Fruit fly (Drosophila melanogaster) whole organism, embryonic: ENCODE data around the gene cry.

ENCODE experiments used
- CG10267 ChIP-seq: fragments of 200-800 bp; sonication (Bioruptor generic); optimal IDR thresholded peaks from 2 replicates; lab custom pipeline; 2018; ENCODE audit warnings: missing biosample characterization, mild to moderate bottlenecking, missing genetic modification characterization, moderate library complexity
- CG10565 ChIP-seq: fragments of 200-800 bp; sonication (Bioruptor generic); optimal IDR thresholded peaks from 3 replicates; lab custom pipeline; 2016; ENCODE audit warnings: missing biosample characterization, mild to moderate bottlenecking, missing genetic modification characterization
- CG11085 ChIP-seq: fragments of 200-800 bp; sonication (Bioruptor generic); IDR thresholded peaks from 2 replicates; pipeline ENCODE4 v1.3.6; 2022; ENCODE audit warnings: missing biosample characterization, missing genetic modification characterization
- CG11093 ChIP-seq: fragments of 200-800 bp; sonication (Bioruptor generic); IDR thresholded peaks from 3 replicates; pipeline ENCODE4 v1.3.6; 2022; ENCODE audit warnings: missing biosample characterization, missing genetic modification characterization
- CG12744 ChIP-seq: fragments of 200-800 bp; sonication (Bioruptor generic); optimal IDR thresholded peaks from 2 replicates; lab custom pipeline; 2016; ENCODE audit warnings: missing biosample characterization, missing genetic modification characterization
- CG14441 ChIP-seq: fragments of 200-800 bp; sonication (Bioruptor generic); IDR thresholded peaks from 2 replicates; pipeline ENCODE4 v1.3.6; 2022; ENCODE audit warnings: missing biosample characterization, missing genetic modification characterization
- CG17829 ChIP-seq: fragments of 200-800 bp; optimal IDR thresholded peaks from 2 replicates; lab custom pipeline; 2019; ENCODE audit warnings: missing biosample characterization, mild to moderate bottlenecking, missing genetic modification characterization, moderate library complexity
- CG18476 ChIP-seq: fragments of 200-800 bp; sonication (Bioruptor generic); optimal IDR thresholded peaks from 2 replicates; lab custom pipeline; 2016; ENCODE audit warnings: missing biosample characterization, mild to moderate bottlenecking, missing genetic modification characterization
- CG18764 ChIP-seq: fragments of 200-800 bp; sonication (Bioruptor generic); optimal IDR thresholded peaks from 3 replicates; lab custom pipeline; 2016; ENCODE audit warnings: missing biosample characterization, missing genetic modification characterization
- CG2116 ChIP-seq: fragments of 200-800 bp; sonication (Bioruptor generic); optimal IDR thresholded peaks from 3 replicates; lab custom pipeline; 2018; ENCODE audit warnings: missing biosample characterization, mild to moderate bottlenecking, missing genetic modification characterization
- CG2199 ChIP-seq: fragments of 200-800 bp; sonication (Bioruptor generic); IDR thresholded peaks from 3 replicates; pipeline ENCODE4 v1.3.6; 2022; ENCODE audit warnings: missing biosample characterization, missing genetic modification characterization
- CG2678 ChIP-seq: fragments of 200-800 bp; sonication (Bioruptor generic); optimal IDR thresholded peaks from 3 replicates; lab custom pipeline; 2019; ENCODE audit warnings: missing biosample characterization, mild to moderate bottlenecking, missing genetic modification characterization, moderate library complexity
- CG3065 ChIP-seq: fragments of 200-800 bp; sonication (Bioruptor generic); optimal IDR thresholded peaks from 2 replicates; lab custom pipeline; 2016; ENCODE audit warnings: missing biosample characterization, missing genetic modification characterization
- CG3995 ChIP-seq: fragments of 200-800 bp; sonication (Bioruptor generic); optimal IDR thresholded peaks from 3 replicates; lab custom pipeline; 2016; ENCODE audit warnings: missing biosample characterization, missing genetic modification characterization
- CG6175 ChIP-seq: fragments of 200-800 bp; sonication (Bioruptor generic); IDR thresholded peaks from 3 replicates; pipeline ENCODE4 v1.3.6; 2022; ENCODE audit warnings: missing biosample characterization, missing genetic modification characterization
- CG9215 ChIP-seq: fragments of 200-800 bp; sonication (Bioruptor generic); IDR thresholded peaks from 2 replicates; pipeline ENCODE4 v1.3.6; 2022; ENCODE audit warnings: missing biosample characterization, missing genetic modification characterization
- CkIIα-i1 ChIP-seq: fragments of 200-800 bp; sonication (Bioruptor generic); IDR thresholded peaks from 2 replicates; pipeline ENCODE4 v1.3.6; 2022; ENCODE audit warnings: missing biosample characterization, missing genetic modification characterization
- Fer2 ChIP-seq: fragments of 200-800 bp; sonication (Bioruptor generic); optimal IDR thresholded peaks from 2 replicates; lab custom pipeline; 2018; ENCODE audit warnings: missing biosample characterization, mild to moderate bottlenecking, missing genetic modification characterization, moderate library complexity
- HHEX ChIP-seq: fragments of 200-800 bp; sonication (Bioruptor generic); optimal IDR thresholded peaks from 3 replicates; lab custom pipeline; 2017; ENCODE audit warnings: missing biosample characterization, mild to moderate bottlenecking, missing genetic modification characterization, missing genetic modification reagents
- Hsf ChIP-seq: fragments of 200-800 bp; sonication (Bioruptor generic); optimal IDR thresholded peaks from 3 replicates; lab custom pipeline; 2016; ENCODE audit warnings: missing biosample characterization, missing genetic modification characterization
- Lhr ChIP-seq: fragments of 200-800 bp; sonication (Bioruptor generic); optimal IDR thresholded peaks from 3 replicates; lab custom pipeline; 2017; ENCODE audit warnings: mild to moderate bottlenecking, missing biosample characterization, missing genetic modification reagents, missing genetic modification characterization
- Myb ChIP-seq: fragments of 200-800 bp; sonication (Bioruptor generic); optimal IDR thresholded peaks from 2 replicates; lab custom pipeline; 2016; ENCODE audit warnings: missing biosample characterization, missing genetic modification characterization
- Sin3A ChIP-seq: fragments of >200 bp; optimal IDR thresholded peaks from 2 replicates; lab custom pipeline; 2018
- Sox102F ChIP-seq: fragments of 200-800 bp; sonication (Bioruptor generic); optimal IDR thresholded peaks from 2 replicates; lab custom pipeline; 2018; ENCODE audit warnings: missing biosample characterization, mild to moderate bottlenecking, missing genetic modification characterization, moderate library complexity
- Vsx1 ChIP-seq: fragments of 200-800 bp; sonication (Bioruptor generic); optimal IDR thresholded peaks from 2 replicates; lab custom pipeline; 2017; ENCODE audit warnings: missing biosample characterization, mild to moderate bottlenecking, missing genetic modification characterization, missing genetic modification reagents
- Xbp1 ChIP-seq: fragments of 200-800 bp; sonication (Bioruptor generic); optimal IDR thresholded peaks from 3 replicates; lab custom pipeline; 2016; ENCODE audit warnings: missing biosample characterization, mild to moderate bottlenecking, missing genetic modification characterization
- YL-1 ChIP-seq: fragments of 200-800 bp; sonication (Bioruptor generic); optimal IDR thresholded peaks from 3 replicates; lab custom pipeline; 2017; ENCODE audit warnings: missing biosample characterization, mild to moderate bottlenecking, missing genetic modification characterization
- ara ChIP-seq: fragments of 200-800 bp; sonication (Bioruptor generic); IDR thresholded peaks from 2 replicates; pipeline ENCODE4 v1.3.6; 2022; ENCODE audit warnings: missing biosample characterization, missing genetic modification characterization
- bab2 ChIP-seq: fragments of 200-800 bp; sonication (Bioruptor generic); optimal IDR thresholded peaks from 2 replicates; lab custom pipeline; 2016; ENCODE audit warnings: missing biosample characterization, missing genetic modification characterization
- cg ChIP-seq: fragments of 200-800 bp; sonication (Bioruptor generic); optimal IDR thresholded peaks from 3 replicates; lab custom pipeline; 2019; ENCODE audit warnings: missing biosample characterization, mild to moderate bottlenecking, missing genetic modification characterization, moderate library complexity
- chif ChIP-seq, 2 experiments: fragments of 200-800 bp; sonication (Bioruptor generic); optimal IDR thresholded peaks; 3 replicates each; lab custom pipeline; 2016; ENCODE audit warnings: missing biosample characterization in 2 of 2, missing genetic modification characterization in 2 of 2
- chinmo ChIP-seq: fragments of 200-800 bp; sonication (Bioruptor generic); IDR thresholded peaks from 4 replicates; pipeline ENCODE4 v1.3.6; 2022; ENCODE audit warnings: missing biosample characterization, missing genetic modification characterization; ENCODE audit not compliant: partially characterized antibody
- corto ChIP-seq: fragments of 200-800 bp; sonication (Bioruptor generic); optimal IDR thresholded peaks from 2 replicates; lab custom pipeline; 2016; ENCODE audit warnings: missing biosample characterization, mild to moderate bottlenecking, missing genetic modification characterization, moderate library complexity
- fd102C ChIP-seq: fragments of 200-800 bp; sonication (Bioruptor generic); optimal IDR thresholded peaks from 2 replicates; lab custom pipeline; 2018; ENCODE audit warnings: missing biosample characterization, mild to moderate bottlenecking, missing genetic modification characterization, moderate library complexity
- gem ChIP-seq: fragments of 200-800 bp; sonication (Bioruptor generic); optimal IDR thresholded peaks from 2 replicates; lab custom pipeline; 2019; ENCODE audit warnings: missing biosample characterization, mild to moderate bottlenecking, missing genetic modification characterization, moderate library complexity
- ham ChIP-seq: fragments of 200-800 bp; sonication (Bioruptor generic); IDR thresholded peaks from 2 replicates; pipeline ENCODE4 v1.3.6; 2022; ENCODE audit warnings: missing biosample characterization, missing genetic modification characterization
- hbn ChIP-seq: fragments of 200-800 bp; sonication (Bioruptor generic); IDR thresholded peaks from 2 replicates; pipeline ENCODE4 v1.3.6; 2022; ENCODE audit warnings: missing biosample characterization, missing genetic modification characterization; ENCODE audit not compliant: partially characterized antibody
- lmd ChIP-seq: fragments of 200-800 bp; sonication (Bioruptor generic); IDR thresholded peaks from 2 replicates; pipeline ENCODE4 v1.3.6; 2022; ENCODE audit warnings: missing biosample characterization, missing genetic modification characterization
- lov ChIP-seq, 2 experiments: fragments of 200-800 bp in 1 of 2; fragments of >200 bp in 1 of 2; sonication (Bioruptor generic) in 1 of 2; IDR thresholded peaks in 1 of 2; optimal IDR thresholded peaks in 1 of 2; 2 replicates in 1 of 2; 3 replicates in 1 of 2; pipeline versions ENCODE4 v1.3.6 to Lab custom; 2017 to 2022; ENCODE audit warnings: missing biosample characterization in 1 of 2, missing genetic modification characterization in 1 of 2
- onecut ChIP-seq: fragments of 200-800 bp; sonication (Bioruptor generic); IDR thresholded peaks from 2 replicates; pipeline ENCODE4 v1.3.6; 2022; ENCODE audit warnings: missing biosample characterization, missing genetic modification characterization
- otp ChIP-seq: fragments of 200-800 bp; sonication (Bioruptor generic); IDR thresholded peaks from 3 replicates; pipeline ENCODE4, ENCODE4 v1.3.6; 2022; ENCODE audit warnings: missing biosample characterization, missing genetic modification characterization
- pum ChIP-seq: fragments of 200-800 bp; sonication (Bioruptor generic); optimal IDR thresholded peaks from 2 replicates; lab custom pipeline; 2016; ENCODE audit warnings: missing biosample characterization, missing genetic modification characterization
- pzg ChIP-seq: fragments of 200-800 bp; sonication (Bioruptor generic); optimal IDR thresholded peaks from 3 replicates; lab custom pipeline; 2018; ENCODE audit warnings: missing biosample characterization, mild to moderate bottlenecking, missing genetic modification characterization, moderate library complexity
- schlank ChIP-seq: fragments of 200-800 bp; sonication (Bioruptor generic); optimal IDR thresholded peaks from 2 replicates; lab custom pipeline; 2018; ENCODE audit warnings: missing biosample characterization, mild to moderate bottlenecking, missing genetic modification characterization
- so ChIP-seq: fragments of 200-800 bp; sonication (Bioruptor generic); IDR thresholded peaks from 3 replicates; pipeline ENCODE4 v1.3.6; 2022; ENCODE audit warnings: missing biosample characterization, missing genetic modification characterization
- sob ChIP-seq: fragments of 200-800 bp; sonication (Bioruptor generic); IDR thresholded peaks from 2 replicates; pipeline ENCODE4 v1.3.6; 2022; ENCODE audit warnings: missing biosample characterization, missing genetic modification characterization
- toy ChIP-seq: fragments of 200-800 bp; sonication (Bioruptor generic); IDR thresholded peaks from 2 replicates; pipeline ENCODE4 v1.3.6; 2022; ENCODE audit warnings: missing biosample characterization, missing genetic modification characterization
- twi ChIP-seq: fragments of 200-800 bp; optimal IDR thresholded peaks from 2 replicates; lab custom pipeline; 2019; ENCODE audit warnings: missing biosample characterization, mild to moderate bottlenecking, missing genetic modification characterization, moderate library complexity
- zen ChIP-seq: fragments of 200-800 bp; sonication (Bioruptor generic); optimal IDR thresholded peaks from 3 replicates; lab custom pipeline; 2018; ENCODE audit warnings: missing biosample characterization, mild to moderate bottlenecking, missing genetic modification characterization, moderate library complexity

cry gene

dm6 chr3R:19180263-19180893, 31.6 kb upstream of the cry start, which contains the start of the genes CG5555 and myd (continued):
- TF ChIP-seq CG11085 (GFP tag; lab: Robert Waterston, UW), result 0 out of 2 replicates have a peak, but pooled peaks have one; percentile 35
- TF ChIP-seq CG14441 (GFP tag; lab: Robert Waterston, UW), result no peak
- TF ChIP-seq lov (optimal IDR thresholded peaks at IDR 0.05; lab: Kevin White, UChicago), result no peak
- 0 out of 3 replicates have a peak, but pooled peaks have one; percentile 12 for TF ChIP-seq lov (GFP tag; IDR thresholded peaks at IDR 0.05; lab: Robert Waterston, UW)
- TF ChIP-seq CG6175 (GFP tag; lab: Robert Waterston, UW), result no peak
- peak; percentile 79; the same call in 3 of the 4 replicates for TF ChIP-seq chinmo
- TF ChIP-seq CkIIα-i1, result no peak
- no peak for TF ChIP-seq twi (tag; lab: Kevin White, UChicago)
- no peak for TF ChIP-seq CG2678 (tag; lab: Kevin White, UChicago)
- TF ChIP-seq HHEX (GFP tag; lab: Kevin White, UChicago), result no peak
- no peak for TF ChIP-seq Vsx1
- TF ChIP-seq bab2 (GFP tag; lab: Kevin White, UChicago), result peak; percentile 27
- no peak for TF ChIP-seq ham (GFP tag; lab: Robert Waterston, UW)
- peak; percentile 35 for TF ChIP-seq Sin3A
- peak; percentile 90 for TF ChIP-seq Myb (GFP tag; lab: Kevin White, UChicago)
- peak; percentile 44 for TF ChIP-seq YL-1 (GFP tag; lab: Kevin White, UChicago)
- peak; percentile 37; the same call in 1 of the 2 replicates for TF ChIP-seq lmd (GFP tag; lab: Robert Waterston, UW)
- TF ChIP-seq chif (GFP tag; optimal IDR thresholded peaks at IDR 0.05; lab: Kevin White, UChicago), result no peak
- TF ChIP-seq cg, result no peak
- TF ChIP-seq Fer2 (tag; lab: Kevin White, UChicago), result no peak
- TF ChIP-seq ara, result peak; percentile 52; the same call in 1 of the 2 replicates
- peak; percentile 32 for TF ChIP-seq corto (GFP tag; lab: Kevin White, UChicago)
- peak; percentile 1 for TF ChIP-seq Lhr
- TF ChIP-seq onecut (GFP tag; lab: Robert Waterston, UW), result peak; percentile 29; the same call in 1 of the 2 replicates
- no peak for TF ChIP-seq CG18476
- TF ChIP-seq pum (GFP tag; lab: Kevin White, UChicago), result peak; percentile 13
- no peak for TF ChIP-seq fd102C (GFP tag; lab: Kevin White, UChicago)
- no peak for TF ChIP-seq CG11093 (GFP tag; lab: Robert Waterston, UW)
- TF ChIP-seq CG2199 (GFP tag; lab: Robert Waterston, UW), result no peak
- TF ChIP-seq gem (tag; lab: Kevin White, UChicago), result peak; percentile 45
- no peak for TF ChIP-seq otp (GFP tag; lab: Robert Waterston, UW)
- peak; percentile 87 for TF ChIP-seq CG3995
- peak; percentile 60 for TF ChIP-seq pzg
- 0 out of 3 replicates have a peak, but pooled peaks have one; percentile 13 for TF ChIP-seq so
- TF ChIP-seq CG9215 (GFP tag; lab: Robert Waterston, UW), result no peak
- TF ChIP-seq CG3065 (GFP tag; lab: Kevin White, UChicago), result no peak
- no peak for TF ChIP-seq toy (GFP tag; lab: Robert Waterston, UW)
- peak; percentile 64; the same call in 1 of the 2 replicates for TF ChIP-seq sob
- TF ChIP-seq hbn (GFP tag; lab: Robert Waterston, UW), result peak; percentile 38; the same call in 1 of the 2 replicates
- TF ChIP-seq CG12744 (GFP tag; lab: Kevin White, UChicago), result peak; percentile 40
- TF ChIP-seq CG17829 (tag; lab: Kevin White, UChicago), result peak; percentile 32
- TF ChIP-seq Sox102F (GFP tag; lab: Kevin White, UChicago), result peak; percentile 46
- peak; percentile 6 for TF ChIP-seq zen
- no peak for TF ChIP-seq CG10565 (GFP tag; lab: Kevin White, UChicago)
- TF ChIP-seq Hsf (GFP tag; lab: Kevin White, UChicago), result peak; percentile 47
- no peak for TF ChIP-seq CG18764
- TF ChIP-seq Xbp1, result peak; percentile 38
- TF ChIP-seq schlank, result no peak
- TF ChIP-seq CG2116, result peak; percentile 91
- peak; percentile 95 for TF ChIP-seq CG10267 (tag; lab: Kevin White, UChicago)
